Worm (Caenorhabditis elegans): Measurements from ENCODE around the gene R02C2.1.
A peak's percentile ranks its signal among the peaks of the same experiment; 100 is the strongest.

R02C2.1 gene

DNA sequence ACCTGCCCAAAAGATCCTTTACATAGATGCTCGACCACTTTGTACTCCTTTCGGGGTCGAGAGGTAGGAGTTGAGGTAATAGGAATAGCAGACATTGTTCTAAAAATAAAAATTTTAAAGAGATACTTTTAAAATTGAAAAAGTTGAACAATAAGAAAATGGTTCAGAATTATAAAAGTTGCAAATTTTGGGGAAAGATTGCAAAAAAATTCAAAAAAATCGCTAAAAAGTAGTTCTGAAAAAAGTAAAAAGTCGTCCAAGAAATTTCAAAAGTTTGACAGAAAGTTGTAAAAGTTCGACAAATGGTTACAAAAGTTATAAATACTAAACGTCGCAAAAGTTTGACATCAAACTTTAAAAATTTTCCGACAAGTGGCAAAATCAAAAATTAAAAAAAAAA is at the start of gene R02C2.1:
Gene R02C2.1, minus strand, starts transcription at position 101 of the 400 bp plus-strand sequence.
- TF ChIP-seq unc-120 (tag; optimal IDR thresholded peaks at IDR 0.05; ENCODE audit: poor library complexity, severe bottlenecking) (no peak), ztf-11 (tag; optimal IDR thresholded peaks at IDR 0.05) (no peak), drap-1 (GFP tag; optimal IDR thresholded peaks at IDR 0.05) (no peak), tbx-8 (GFP tag; optimal IDR thresholded peaks at IDR 0.05) (no peak), blmp-1 (tag; optimal IDR thresholded peaks at IDR 0.05) (no peak), sptf-1 (tag; optimal IDR thresholded peaks at IDR 0.05) (no peak)

DNA sequence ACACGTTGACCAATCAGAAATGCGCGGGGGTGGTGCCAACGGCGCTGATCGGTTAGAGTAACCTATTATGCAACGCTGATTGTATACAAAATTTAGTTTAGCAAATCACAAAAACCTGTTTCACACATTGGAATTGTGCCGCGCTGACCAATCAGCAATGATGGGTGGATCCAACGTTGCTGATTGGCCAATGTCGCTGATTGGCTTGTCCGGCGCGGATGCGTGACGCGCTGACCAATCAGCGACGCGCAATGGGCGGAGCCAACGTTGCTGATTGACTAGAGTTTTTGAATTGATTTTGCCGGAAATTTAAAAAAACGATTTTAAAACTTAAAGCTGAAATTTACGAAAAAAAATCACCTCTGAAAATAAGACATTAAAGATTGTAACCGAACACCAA is 47.3 kb upstream of the R02C2.1 start:
- TF ChIP-seq tbx-8 (GFP tag; optimal IDR thresholded peaks at IDR 0.05) = no peak
- TF ChIP-seq nhr-2 (tag; optimal IDR thresholded peaks at IDR 0.05) = no peak

DNA sequence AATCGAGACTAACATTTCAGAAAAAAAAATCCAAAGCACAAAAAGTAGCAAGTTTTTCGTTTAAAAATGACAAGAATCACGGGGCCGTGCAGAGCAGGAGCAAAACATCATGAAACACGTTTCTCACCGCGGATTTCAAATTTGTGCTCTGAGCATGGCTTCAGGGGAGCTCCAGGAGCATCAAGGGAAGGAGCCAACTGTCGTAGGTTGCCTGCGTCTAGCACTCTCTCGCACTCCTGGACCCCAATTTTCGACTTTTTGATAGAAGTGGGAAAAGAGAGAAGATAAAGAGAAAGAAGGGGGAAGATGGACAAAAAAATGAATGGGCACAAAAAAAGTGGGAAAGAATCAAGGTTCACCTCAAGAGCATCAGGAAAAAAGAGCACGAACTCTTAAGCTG is 46.8 kb upstream of the R02C2.1 start:
- TF ChIP-seq unc-120 (tag; optimal IDR thresholded peaks at IDR 0.05; ENCODE audit: poor library complexity, severe bottlenecking) (peak; percentile 71), hlh-1 (tag; optimal IDR thresholded peaks at IDR 0.05) (peak; percentile 84), ham-2 (GFP tag; optimal IDR thresholded peaks at IDR 0.05) (no peak), sem-2 (GFP tag; optimal IDR thresholded peaks at IDR 0.05) (no peak), unc-62 (GFP tag; optimal IDR thresholded peaks at IDR 0.05) (peak; percentile 10)

DNA sequence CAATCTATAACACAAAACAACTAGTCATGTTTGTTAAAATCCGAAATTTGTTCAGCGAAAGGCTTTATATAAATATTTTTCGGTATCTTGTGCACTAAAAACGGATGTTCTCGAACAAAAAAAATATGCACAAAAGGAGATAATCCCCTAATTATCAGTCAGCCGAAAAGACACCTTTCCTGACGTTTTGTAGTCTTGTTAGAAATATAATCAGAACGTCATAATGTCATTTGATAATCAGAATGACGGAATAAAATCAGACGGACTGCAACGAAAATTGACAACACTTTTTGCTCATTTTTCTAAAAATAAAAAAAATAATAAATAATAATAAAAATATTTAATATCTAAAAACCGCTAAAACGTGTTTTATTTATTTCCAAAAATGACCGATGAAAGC is 46.0 kb upstream of the R02C2.1 start:
- no peak for TF ChIP-seq unc-120 (tag; optimal IDR thresholded peaks at IDR 0.05; ENCODE audit: poor library complexity, severe bottlenecking)

DNA sequence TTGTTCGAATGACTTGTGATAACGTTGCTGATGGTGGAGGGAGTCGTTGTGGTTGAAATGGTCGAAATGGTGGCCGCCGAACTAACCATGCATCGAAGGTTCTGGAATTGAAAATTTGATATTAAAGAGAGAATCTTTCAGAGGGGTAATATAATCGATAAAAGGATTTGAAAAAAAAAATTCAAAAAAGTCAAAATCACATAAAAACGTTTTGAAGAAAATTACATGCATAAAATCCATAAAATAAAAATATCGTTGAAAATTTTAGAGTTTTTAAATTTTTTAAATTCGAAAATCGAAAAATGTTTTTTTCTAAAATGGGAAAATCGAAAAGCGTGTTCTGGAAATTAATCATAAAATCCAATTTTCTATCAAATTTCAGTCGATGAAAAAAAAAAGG is 43.6 kb upstream of the R02C2.1 start, which contains the start of gene npr-5:
Gene npr-5, minus strand, starts transcription at position 101 of the 400 bp plus-strand sequence.
- TF ChIP-seq elt-3 (tag; optimal IDR thresholded peaks at IDR 0.05) (no peak), snpc-4 (tag; optimal IDR thresholded peaks at IDR 0.05) (no peak), hlh-1 (tag; optimal IDR thresholded peaks at IDR 0.05) (no peak), sptf-1 (tag; optimal IDR thresholded peaks at IDR 0.05) (no peak), nhr-2 (tag; optimal IDR thresholded peaks at IDR 0.05) (no peak), elt-1 (tag; optimal IDR thresholded peaks at IDR 0.05; ENCODE audit: borderline replicate concordance, insufficient read depth) (no peak), nhr-76 (tag; optimal IDR thresholded peaks at IDR 0.05) (no peak), cnd-1 (tag; optimal IDR thresholded peaks at IDR 0.05) (no peak), unc-120 (tag; optimal IDR thresholded peaks at IDR 0.05; ENCODE audit: poor library complexity, severe bottlenecking) (no peak), ztf-11 (tag; optimal IDR thresholded peaks at IDR 0.05) (no peak), mep-1 (tag; optimal IDR thresholded peaks at IDR 0.05) (no peak), ceh-83 (GFP tag; optimal IDR thresholded peaks at IDR 0.05) (no peak), unc-39 (tag; optimal IDR thresholded peaks at IDR 0.05) (no peak), mls-2 (tag; optimal IDR thresholded peaks at IDR 0.05) (no peak), unc-62 (GFP tag; optimal IDR thresholded peaks at IDR 0.05) (no peak), mab-5 (tag; optimal IDR thresholded peaks at IDR 0.05) (no peak)

DNA sequence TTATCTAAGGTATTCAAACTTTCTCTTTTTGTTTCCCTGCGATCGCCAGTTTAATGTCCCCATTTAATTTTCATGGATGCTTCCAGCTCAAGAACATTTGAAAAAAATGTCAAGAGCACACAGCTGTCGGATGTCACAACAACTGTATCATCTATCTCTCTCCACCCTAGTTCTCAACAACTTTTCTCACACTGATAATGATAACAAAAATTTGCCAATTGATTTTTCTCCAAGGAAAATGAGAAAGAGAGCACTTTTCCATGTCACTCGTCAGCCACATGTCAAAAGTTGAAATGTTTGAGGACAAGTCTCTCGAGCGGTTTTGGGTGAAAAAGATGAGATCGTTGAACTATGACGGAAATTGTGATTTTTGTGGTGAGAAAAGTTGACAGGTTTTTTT is 43.1 kb upstream of the R02C2.1 start:
- TF ChIP-seq ceh-43 (GFP tag; optimal IDR thresholded peaks at IDR 0.05) (no peak), hlh-1 (tag; optimal IDR thresholded peaks at IDR 0.05) (peak; percentile 41), elt-1 (tag; optimal IDR thresholded peaks at IDR 0.05; ENCODE audit: borderline replicate concordance, insufficient read depth) (no peak), unc-120 (tag; optimal IDR thresholded peaks at IDR 0.05; ENCODE audit: poor library complexity, severe bottlenecking) (peak; percentile 14), nhr-12 (tag; optimal IDR thresholded peaks at IDR 0.05) (no peak), ceh-83 (GFP tag; optimal IDR thresholded peaks at IDR 0.05) (no peak), ztf-11 (tag; optimal IDR thresholded peaks at IDR 0.05) (no peak), snpc-4 (tag; optimal IDR thresholded peaks at IDR 0.05) (no peak), sptf-1 (tag; optimal IDR thresholded peaks at IDR 0.05) (no peak), mep-1 (tag; optimal IDR thresholded peaks at IDR 0.05) (no peak), nhr-2 (tag; optimal IDR thresholded peaks at IDR 0.05) (no peak), mab-5 (tag; optimal IDR thresholded peaks at IDR 0.05) (no peak), unc-62 (GFP tag; optimal IDR thresholded peaks at IDR 0.05) (peak; percentile 97), pha-4 (tag; optimal IDR thresholded peaks at IDR 0.05) (no peak)

DNA sequence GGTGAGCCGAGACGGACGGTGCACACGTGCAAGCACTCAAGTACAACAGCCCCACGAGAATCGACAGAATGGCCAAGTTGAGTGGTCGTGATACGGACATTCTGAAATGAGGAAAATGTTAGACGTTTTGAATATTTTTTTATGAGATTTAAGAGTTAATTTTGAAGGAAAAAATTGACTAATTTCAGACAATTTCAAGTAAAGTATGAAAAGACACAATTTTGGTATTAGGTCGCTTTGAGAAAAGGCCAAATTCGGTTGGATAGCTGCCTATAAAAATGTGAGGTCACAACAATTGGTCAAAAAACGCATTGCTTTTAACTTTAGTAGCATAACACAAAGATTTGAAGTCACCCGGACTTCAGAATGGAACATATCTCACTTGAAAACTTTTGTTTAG is 34.8 kb upstream of the R02C2.1 start, which contains the start of gene nlp-70:
Gene nlp-70, minus strand, starts transcription at position 101 of the 400 bp plus-strand sequence.
- no peak for TF ChIP-seq bed-3 (GFP tag; optimal IDR thresholded peaks at IDR 0.05)

Measured in whole organism, mixed stage, embryonic.